Fruit fly (Drosophila melanogaster): ENCODE measurements around the gene X11Lbeta.
"Not testable (repeated sequence)": the region's sequence is repeated elsewhere in the genome, so short reads cannot be mapped to it uniquely, and the experiment has no call there.

The X11Lbeta gene

dm6 chrX:10623125-10623524 lies 4.4 kb upstream of the X11Lbeta start, which contains the start of gene Rab9Db:
TSS of gene Rab9Db (minus strand) at chrX:10623225.
- not testable (repeated sequence) for TF ChIP-seq psq (optimal IDR thresholded peaks at IDR 0.05); pan (optimal IDR thresholded peaks at IDR 0.05); EcR (GFP tag; optimal IDR thresholded peaks at IDR 0.05)

DNA sequence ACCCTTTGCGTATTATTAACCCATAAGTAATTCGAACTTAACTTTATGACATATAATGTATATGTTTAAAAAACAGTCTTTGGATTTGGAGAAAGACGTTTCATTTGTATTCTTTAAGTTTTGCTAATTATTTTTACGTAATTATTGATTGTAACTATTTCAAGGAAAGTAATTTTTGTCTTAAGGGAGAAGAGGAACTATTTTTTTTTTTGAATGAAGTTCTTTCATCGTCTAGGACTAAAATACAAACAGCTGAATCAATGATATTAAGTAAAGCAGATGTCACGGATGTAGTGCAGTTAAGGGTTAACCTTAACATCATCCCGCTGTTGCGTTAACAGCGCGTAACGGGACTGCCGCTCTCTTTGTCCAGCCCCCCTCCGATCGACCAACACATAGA lies 1.3 kb downstream of the X11Lbeta start:
- TF ChIP-seq psq (optimal IDR thresholded peaks at IDR 0.05) (no peak), Dll (optimal IDR thresholded peaks at IDR 0.05) (no peak), usp (GFP tag; optimal IDR thresholded peaks at IDR 0.05) (no peak), pan (optimal IDR thresholded peaks at IDR 0.05) (no peak), EcR (GFP tag; optimal IDR thresholded peaks at IDR 0.05) (no peak), CG8478 (optimal IDR thresholded peaks at IDR 0.05) (no peak)

DNA sequence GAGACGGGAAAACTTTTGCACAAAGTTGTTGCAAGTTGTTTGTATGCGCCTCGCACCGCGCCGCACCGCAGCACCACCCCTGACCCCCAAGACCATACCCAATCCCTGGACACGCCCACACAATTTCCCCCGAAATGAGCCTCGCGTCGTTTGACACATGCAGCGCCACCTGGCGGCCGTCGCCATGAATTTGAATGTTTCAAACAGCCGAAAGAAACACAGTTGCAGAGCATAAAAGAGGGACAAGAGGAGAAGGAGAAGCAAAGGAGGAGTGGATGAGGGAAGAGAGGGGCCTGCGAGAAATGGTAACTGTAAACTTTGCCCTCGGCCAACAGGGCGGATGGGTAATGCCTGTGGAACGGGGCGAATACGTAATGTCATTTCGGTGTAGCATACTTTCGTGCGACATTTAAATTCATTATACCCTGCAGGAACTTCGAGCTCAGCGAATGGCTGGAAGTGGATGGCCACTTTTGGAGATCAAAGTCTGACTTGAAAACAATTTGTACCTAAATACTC lies 14.8 kb downstream of the X11Lbeta start:
- TF ChIP-seq pan (optimal IDR thresholded peaks at IDR 0.05) (no peak), EcR (GFP tag; optimal IDR thresholded peaks at IDR 0.05) (no peak), usp (GFP tag; optimal IDR thresholded peaks at IDR 0.05) (no peak), Dll (optimal IDR thresholded peaks at IDR 0.05) (no peak), psq (optimal IDR thresholded peaks at IDR 0.05) (no peak), CG8478 (optimal IDR thresholded peaks at IDR 0.05) (no peak)

dm6 chrX:10656216-10656615 lies 28.7 kb downstream of the X11Lbeta start:
- TF ChIP-seq psq (optimal IDR thresholded peaks at IDR 0.05) (no peak), CG8478 (optimal IDR thresholded peaks at IDR 0.05) (no peak), Dll (optimal IDR thresholded peaks at IDR 0.05) (no peak), usp (GFP tag; optimal IDR thresholded peaks at IDR 0.05) (no peak), pan (optimal IDR thresholded peaks at IDR 0.05) (no peak), EcR (GFP tag; optimal IDR thresholded peaks at IDR 0.05) (no peak)

DNA sequence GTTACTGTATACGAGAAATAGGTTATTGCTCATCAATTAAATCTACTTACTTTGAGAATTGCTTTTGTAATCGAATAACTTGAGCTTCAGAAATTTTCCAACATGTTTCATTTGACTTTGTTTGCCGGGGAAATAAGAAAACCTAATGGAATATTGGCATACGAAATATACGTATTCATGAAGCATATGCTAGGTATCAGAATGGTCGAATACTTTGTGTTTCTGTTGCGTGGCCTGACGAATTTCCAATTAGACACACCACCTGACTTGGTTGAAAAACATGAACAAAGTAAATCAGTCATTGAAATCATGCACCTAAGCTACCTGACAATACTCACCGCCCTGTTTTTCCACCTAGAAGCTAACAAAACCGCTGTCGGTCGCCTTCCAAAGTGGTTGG lies 29.8 kb downstream of the X11Lbeta start, which contains the start of gene CG2111:
Gene CG2111, plus strand, starts transcription at position 301 of the 400 bp plus-strand sequence.
- TF ChIP-seq pan (optimal IDR thresholded peaks at IDR 0.05), result no peak
- TF ChIP-seq psq (optimal IDR thresholded peaks at IDR 0.05), result no peak
- TF ChIP-seq Dll (optimal IDR thresholded peaks at IDR 0.05), result no peak
- no peak for TF ChIP-seq usp (GFP tag; optimal IDR thresholded peaks at IDR 0.05)

- TF ChIP-seq pan (optimal IDR thresholded peaks at IDR 0.05); usp (GFP tag; optimal IDR thresholded peaks at IDR 0.05); Dll (optimal IDR thresholded peaks at IDR 0.05): not testable (repeated sequence)
Observed at dm6 chrX:10661743-10662142, 34.2 kb downstream of the X11Lbeta start, which contains the start of gene Rab9E. TSS of gene Rab9E (minus strand) at chrX:10661843.

DNA sequence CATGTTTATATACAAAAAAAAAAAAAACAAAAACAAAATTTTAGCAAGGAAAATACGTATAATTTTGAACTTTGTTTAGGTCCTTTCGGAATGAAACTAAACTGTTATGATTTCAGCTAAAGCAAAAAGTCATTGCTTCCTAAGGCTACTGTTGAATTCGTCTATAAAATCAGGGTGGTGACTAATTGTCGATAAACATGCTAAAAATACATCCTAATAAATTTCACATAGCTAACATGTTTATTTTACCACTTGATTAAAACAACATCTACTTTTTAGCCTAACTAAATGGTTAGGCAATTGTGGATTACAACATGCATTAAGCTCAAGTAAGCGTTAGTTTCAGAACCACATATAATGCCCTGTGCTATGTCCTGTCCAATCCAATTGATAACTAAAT lies 45.8 kb downstream of the X11Lbeta start, which contains the start of gene CG12637:
Gene CG12637, minus strand, starts transcription at position 101 of the 400 bp plus-strand sequence.
- TF ChIP-seq psq (optimal IDR thresholded peaks at IDR 0.05) (no peak), Dll (optimal IDR thresholded peaks at IDR 0.05) (no peak), EcR (GFP tag; optimal IDR thresholded peaks at IDR 0.05) (no peak), pan (optimal IDR thresholded peaks at IDR 0.05) (no peak), CG8478 (optimal IDR thresholded peaks at IDR 0.05) (no peak), usp (GFP tag; optimal IDR thresholded peaks at IDR 0.05) (no peak)

dm6 chrX:10697731-10698130 lies 70.2 kb downstream of the X11Lbeta start:
- no peak for TF ChIP-seq usp (GFP tag; optimal IDR thresholded peaks at IDR 0.05)
- TF ChIP-seq psq (optimal IDR thresholded peaks at IDR 0.05), result no peak
- no peak for TF ChIP-seq EcR (GFP tag; optimal IDR thresholded peaks at IDR 0.05)
- no peak for TF ChIP-seq CG8478 (optimal IDR thresholded peaks at IDR 0.05)
- no peak for TF ChIP-seq Dll (optimal IDR thresholded peaks at IDR 0.05)
- no peak for TF ChIP-seq pan (optimal IDR thresholded peaks at IDR 0.05)

DNA sequence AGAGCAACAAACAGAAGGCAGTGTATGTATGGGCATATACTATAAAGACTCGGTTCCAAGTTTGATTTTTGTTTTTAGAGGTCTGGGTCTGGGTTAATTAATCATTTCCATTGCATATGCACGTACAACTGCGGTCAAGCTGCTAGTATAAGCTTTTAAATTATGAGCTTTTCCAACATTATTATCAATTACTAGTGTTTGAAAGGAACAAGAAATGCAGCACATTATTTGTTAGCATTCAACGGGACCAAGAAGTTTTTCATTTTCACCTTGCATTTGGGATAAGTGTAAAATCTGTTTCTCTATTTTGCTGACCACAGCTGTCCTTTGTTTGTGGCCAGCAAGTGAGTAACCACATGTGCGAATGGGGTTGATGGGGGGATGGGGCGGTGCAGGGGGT lies 90.3 kb downstream of the X11Lbeta start:
- TF ChIP-seq EcR (GFP tag; optimal IDR thresholded peaks at IDR 0.05) (no peak), psq (optimal IDR thresholded peaks at IDR 0.05) (no peak), usp (GFP tag; optimal IDR thresholded peaks at IDR 0.05) (no peak), CG8478 (optimal IDR thresholded peaks at IDR 0.05) (no peak), pan (optimal IDR thresholded peaks at IDR 0.05) (no peak), Dll (optimal IDR thresholded peaks at IDR 0.05) (no peak)

DNA sequence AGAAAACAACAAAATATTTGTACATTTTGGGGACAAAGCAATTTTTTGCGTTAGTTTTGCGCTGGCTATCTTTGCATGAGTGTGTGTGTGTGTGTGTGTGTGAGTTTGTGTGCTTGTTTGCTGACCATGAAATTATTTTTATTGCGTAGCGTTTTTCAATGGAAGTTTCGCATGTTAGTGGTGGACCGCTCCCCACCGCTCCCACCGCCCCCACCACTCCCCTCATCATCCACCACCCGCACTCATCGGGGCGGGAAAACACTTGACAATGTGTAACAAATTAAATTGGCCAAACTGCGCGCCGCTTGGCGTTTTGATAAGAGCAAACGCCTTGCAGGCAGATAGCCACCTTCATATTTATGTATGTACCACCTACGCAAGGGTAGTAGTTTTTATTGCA lies 91.7 kb downstream of the X11Lbeta start:
- TF ChIP-seq usp (GFP tag; optimal IDR thresholded peaks at IDR 0.05) (no peak), pan (optimal IDR thresholded peaks at IDR 0.05) (no peak), EcR (GFP tag; optimal IDR thresholded peaks at IDR 0.05) (no peak), CG8478 (optimal IDR thresholded peaks at IDR 0.05) (no peak), psq (optimal IDR thresholded peaks at IDR 0.05) (no peak), Dll (optimal IDR thresholded peaks at IDR 0.05) (no peak)

DNA sequence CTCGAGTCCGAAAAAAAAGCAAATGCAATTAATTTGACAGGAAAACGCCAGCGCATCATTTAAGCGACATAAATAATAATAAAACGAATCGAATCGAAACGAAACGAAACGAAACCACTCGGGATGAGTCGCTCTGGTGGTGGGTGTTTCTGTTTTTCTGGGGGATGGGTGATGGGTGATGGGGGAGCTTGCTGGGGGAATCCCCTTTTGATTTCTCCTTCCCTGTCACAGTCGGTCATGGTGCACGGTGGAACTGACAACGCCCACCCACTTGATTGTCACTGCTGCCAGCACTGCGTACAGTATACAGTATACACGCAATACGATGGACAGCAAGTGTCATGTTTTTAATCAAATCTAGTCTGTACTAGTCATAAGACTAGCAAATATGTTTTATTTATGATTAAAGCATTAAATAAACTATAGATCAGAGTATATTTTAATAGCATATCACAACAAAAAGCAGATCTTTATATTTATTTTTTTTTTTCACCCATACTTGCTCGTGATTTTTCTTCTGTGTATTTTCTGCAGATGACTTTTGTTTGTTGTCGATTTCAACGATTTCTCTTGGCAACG lies 94.5 kb downstream of the X11Lbeta start:
- no peak for TF ChIP-seq pan (optimal IDR thresholded peaks at IDR 0.05)
- TF ChIP-seq psq (optimal IDR thresholded peaks at IDR 0.05), result no peak
- no peak for TF ChIP-seq Dll (optimal IDR thresholded peaks at IDR 0.05)
- no peak for TF ChIP-seq CG8478 (optimal IDR thresholded peaks at IDR 0.05)
- TF ChIP-seq usp (GFP tag; optimal IDR thresholded peaks at IDR 0.05), result no peak
- no peak for TF ChIP-seq EcR (GFP tag; optimal IDR thresholded peaks at IDR 0.05)

- TF ChIP-seq psq (optimal IDR thresholded peaks at IDR 0.05) (no peak), EcR (GFP tag; optimal IDR thresholded peaks at IDR 0.05) (no peak), Dll (optimal IDR thresholded peaks at IDR 0.05) (no peak), pan (optimal IDR thresholded peaks at IDR 0.05) (no peak), usp (GFP tag; optimal IDR thresholded peaks at IDR 0.05) (no peak), CG8478 (optimal IDR thresholded peaks at IDR 0.05) (no peak)
Observed at dm6 chrX:10723488-10724254, 96.1 kb downstream of the X11Lbeta start.
